Worm (Caenorhabditis elegans): Measurements from ENCODE around the gene nhr-21.

Gene nhr-21

DNA sequence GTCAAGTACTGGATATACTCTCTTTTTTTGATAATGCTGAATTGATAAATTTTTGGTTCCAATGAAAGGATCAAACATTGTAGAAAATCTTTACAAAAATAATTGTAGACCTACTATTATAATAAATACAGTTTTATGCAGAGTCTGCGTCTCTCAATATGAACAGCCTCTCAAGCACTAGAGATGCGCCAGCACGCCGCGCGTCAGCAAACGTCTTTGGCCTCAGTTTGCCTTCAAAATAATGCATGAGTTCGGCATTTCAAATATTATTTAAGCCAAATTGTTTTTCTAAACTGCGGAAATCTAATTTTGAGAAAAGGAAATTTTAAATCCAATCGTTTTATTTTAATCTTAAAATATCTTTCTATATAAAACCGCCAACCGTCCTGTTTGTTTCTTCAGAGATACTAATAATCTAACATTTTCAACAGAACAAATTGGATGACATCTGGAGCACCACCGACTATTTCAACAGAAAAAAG, 37.3 kb upstream of the nhr-21 start, which contains the start of gene cul-4:
Gene cul-4 (plus strand): TSS at position 432 of the 482 bp plus-strand sequence.
- TF ChIP-seq fos-1 (tag; optimal IDR thresholded peaks at IDR 0.05) (no peak), skn-1 (tag; optimal IDR thresholded peaks at IDR 0.05) (no peak), aly-2 (tag; optimal IDR thresholded peaks at IDR 0.05) (no peak), elt-2 (tag; optimal IDR thresholded peaks at IDR 0.05) (peak; percentile 47), nhr-43 (tag; optimal IDR thresholded peaks at IDR 0.05; ENCODE audit: poor library complexity, severe bottlenecking) (peak; percentile 75), ceh-16 (tag; optimal IDR thresholded peaks at IDR 0.05) (no peak), eor-1 (tag; optimal IDR thresholded peaks at IDR 0.05) (no peak), snpc-4 (tag; optimal IDR thresholded peaks at IDR 0.05) (peak; percentile 83), lsy-12 (tag; optimal IDR thresholded peaks at IDR 0.05) (peak; percentile 25), fkh-2 (tag; optimal IDR thresholded peaks at IDR 0.05) (no peak), sea-2 (GFP tag; optimal IDR thresholded peaks at IDR 0.05) (no peak), nhr-25 (tag; optimal IDR thresholded peaks at IDR 0.05) (peak; percentile 69), tbx-2 (tag; optimal IDR thresholded peaks at IDR 0.05) (no peak), egl-27 (tag; optimal IDR thresholded peaks at IDR 0.05) (no peak), nhr-28 (tag; optimal IDR thresholded peaks at IDR 0.05) (no peak), unc-62 (GFP tag; optimal IDR thresholded peaks at IDR 0.05) (no peak), pqm-1 (tag; optimal IDR thresholded peaks at IDR 0.05) (no peak), nhr-237 (tag; optimal IDR thresholded peaks at IDR 0.05) (no peak), ceh-82 (tag; optimal IDR thresholded peaks at IDR 0.05) (peak; percentile 29), nhr-77 (tag; optimal IDR thresholded peaks at IDR 0.05) (no peak), mml-1 (tag; optimal IDR thresholded peaks at IDR 0.05) (no peak), nhr-12 (tag; optimal IDR thresholded peaks at IDR 0.05) (no peak), R02D3.7 (tag; optimal IDR thresholded peaks at IDR 0.05) (peak; percentile 53), jun-1 (tag; optimal IDR thresholded peaks at IDR 0.05) (peak; percentile 31), ztf-11 (tag; optimal IDR thresholded peaks at IDR 0.05) (no peak), ceh-9 (tag; optimal IDR thresholded peaks at IDR 0.05) (no peak), egl-5 (tag; optimal IDR thresholded peaks at IDR 0.05) (no peak), ceh-28 (tag; optimal IDR thresholded peaks at IDR 0.05) (no peak), lin-15B (tag; optimal IDR thresholded peaks at IDR 0.05) (peak; percentile 47), nfya-1 (tag; optimal IDR thresholded peaks at IDR 0.05; ENCODE audit: insufficient read depth) (no peak)

DNA sequence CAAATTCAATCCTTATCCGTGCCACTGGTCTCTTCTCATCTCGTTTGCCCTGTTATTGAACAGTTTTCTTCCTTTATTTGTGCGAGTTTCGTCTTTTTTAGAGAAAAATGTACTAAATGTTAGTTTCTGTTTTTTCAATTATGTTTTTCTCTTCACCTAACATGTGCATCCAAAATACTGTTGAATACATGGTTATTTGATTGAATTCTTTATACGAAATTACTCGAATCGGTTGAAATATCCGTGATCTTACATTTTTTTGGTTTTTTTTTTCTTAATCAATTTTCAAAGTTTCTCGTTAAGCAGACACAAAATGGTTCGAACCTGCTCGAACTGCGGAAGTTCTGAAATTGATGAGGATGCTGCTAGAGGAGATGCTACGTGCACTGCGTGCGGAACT, 33.5 kb upstream of the nhr-21 start, which contains the start of gene brf-1:
Gene brf-1 (plus strand): TSS at position 301 of the 400 bp plus-strand sequence.
- TF ChIP-seq nhr-77 (tag; optimal IDR thresholded peaks at IDR 0.05), result no peak
- TF ChIP-seq nhr-11 (tag; optimal IDR thresholded peaks at IDR 0.05), result no peak
- TF ChIP-seq sea-2 (GFP tag; optimal IDR thresholded peaks at IDR 0.05), result no peak
- TF ChIP-seq nhr-28 (tag; optimal IDR thresholded peaks at IDR 0.05), result no peak
- TF ChIP-seq lin-15B (tag; optimal IDR thresholded peaks at IDR 0.05), result no peak
- no peak for TF ChIP-seq pqm-1 (tag; optimal IDR thresholded peaks at IDR 0.05)

DNA sequence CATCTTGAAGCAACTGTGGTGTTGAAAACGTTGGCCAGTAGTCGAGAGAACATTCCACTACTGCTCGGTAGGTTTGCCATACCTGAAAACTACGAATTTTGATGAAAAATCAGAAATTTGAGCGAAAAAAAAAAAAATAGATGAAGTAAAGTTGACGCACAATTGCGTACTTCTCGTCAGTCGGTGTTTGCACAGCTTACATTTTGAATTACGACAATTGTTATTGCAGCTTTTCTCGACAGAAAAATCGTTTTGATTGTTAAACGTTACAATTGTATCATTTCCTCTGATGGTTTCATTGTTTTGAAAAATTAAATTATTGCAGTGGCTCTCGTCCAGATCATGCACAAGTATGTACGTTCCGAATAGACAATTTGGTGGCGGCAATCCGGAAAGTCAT, 29.0 kb upstream of the nhr-21 start, which contains the start of the genes F45E12.5 and cnep-1:
Gene F45E12.5 (minus strand): TSS at position 93 of the 400 bp plus-strand sequence.
Gene cnep-1 (plus strand): TSS at position 326 of the 400 bp plus-strand sequence.
- TF ChIP-seq nhr-23 (tag; optimal IDR thresholded peaks at IDR 0.05), result no peak
- peak; percentile 31 for TF ChIP-seq pha-4 (tag; optimal IDR thresholded peaks at IDR 0.05)

DNA sequence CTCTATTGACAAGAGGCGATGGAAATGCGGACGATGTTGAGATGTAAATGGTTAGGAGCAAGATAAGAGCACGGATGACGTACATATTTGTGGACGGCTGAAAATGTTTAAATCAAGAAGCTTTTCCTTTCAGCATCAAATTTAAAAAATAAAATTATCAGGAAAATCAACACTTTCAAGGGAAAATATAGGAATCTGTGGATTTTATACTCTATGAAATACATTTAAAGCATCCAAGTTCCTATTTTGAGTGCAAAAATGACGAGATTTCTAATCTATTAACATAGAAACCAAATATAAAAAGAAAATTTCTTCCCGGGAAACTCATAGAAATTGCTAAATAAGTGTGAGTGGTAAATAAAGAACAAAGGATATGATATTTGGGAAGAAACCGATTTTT, 24.9 kb upstream of the nhr-21 start, which contains the start of gene F45E12.6:
Gene F45E12.6 (minus strand): TSS at position 101 of the 400 bp plus-strand sequence.
- no peak for TF ChIP-seq fkh-10 (GFP tag; optimal IDR thresholded peaks at IDR 0.05)
- TF ChIP-seq skn-1 (tag; optimal IDR thresholded peaks at IDR 0.05), result no peak
- no peak for TF ChIP-seq nhr-76 (tag; optimal IDR thresholded peaks at IDR 0.05)
- TF ChIP-seq ceh-82 (tag; optimal IDR thresholded peaks at IDR 0.05), result no peak
- no peak for TF ChIP-seq nhr-25 (tag; optimal IDR thresholded peaks at IDR 0.05)
- TF ChIP-seq eor-1 (tag; optimal IDR thresholded peaks at IDR 0.05), result no peak

DNA sequence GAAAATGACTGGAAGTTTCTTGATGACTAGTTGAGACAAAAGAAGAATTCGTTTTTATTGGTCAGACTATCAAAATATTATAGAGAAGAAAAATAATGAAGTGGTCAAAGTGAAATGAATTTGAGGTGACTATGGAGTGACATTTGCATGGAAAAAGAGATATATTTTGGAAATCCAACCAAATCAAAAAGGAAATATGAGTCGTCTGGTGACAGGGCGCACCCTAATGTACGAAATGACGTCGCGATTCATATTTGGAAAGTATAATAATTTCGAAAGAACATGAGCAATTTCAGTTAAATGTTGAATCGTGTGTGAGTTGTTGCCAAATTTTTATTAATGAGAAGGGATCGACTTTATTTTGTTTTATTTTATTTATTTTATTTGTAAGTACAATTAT, 21.6 kb upstream of the nhr-21 start, which contains the start of gene F21D12.2:
Gene F21D12.2 (plus strand): TSS at position 301 of the 400 bp plus-strand sequence.
- TF ChIP-seq elt-1 (tag; optimal IDR thresholded peaks at IDR 0.05), result no peak
- TF ChIP-seq aly-2 (tag; optimal IDR thresholded peaks at IDR 0.05), result no peak
- no peak for TF ChIP-seq nhr-25 (tag; optimal IDR thresholded peaks at IDR 0.05)
- TF ChIP-seq ztf-4 (tag; optimal IDR thresholded peaks at IDR 0.05), result no peak
- TF ChIP-seq nhr-76 (tag; optimal IDR thresholded peaks at IDR 0.05), result no peak
- TF ChIP-seq mdl-1 (tag; optimal IDR thresholded peaks at IDR 0.05), result no peak
- TF ChIP-seq elt-3 (tag; optimal IDR thresholded peaks at IDR 0.05), result no peak
- TF ChIP-seq fos-1 (tag; optimal IDR thresholded peaks at IDR 0.05), result no peak
- TF ChIP-seq lin-39 (tag; optimal IDR thresholded peaks at IDR 0.05), result no peak
- no peak for TF ChIP-seq elt-2 (tag; optimal IDR thresholded peaks at IDR 0.05)

Data from whole organism, L3 larva.